Worm (Caenorhabditis elegans) whole organism, young adult: Measurements from ENCODE around the gene Y17G7B.12.

ENCODE experiments used
- dox-1 ChIP-seq: fragments of 200-800 bp; sonication (Bioruptor generic); IDR thresholded peaks from 2 replicates; pipeline ENCODE4 v1.3.6; 2022; ENCODE audit warnings: missing genetic modification reagents, missing genetic modification characterization, missing compliant biosample characterization
- tbx-9 ChIP-seq: sonication (generic microtip); optimal IDR thresholded peaks from 2 replicates; lab custom pipeline; 2016; ENCODE audit warnings: borderline replicate concordance, missing genetic modification characterization, inconsistent platforms, missing compliant biosample characterization
- unc-130 ChIP-seq: sonication (generic microtip); optimal IDR thresholded peaks from 2 replicates; lab custom pipeline; 2016; ENCODE audit warnings: missing genetic modification reagents, missing genetic modification characterization, missing compliant biosample characterization

- TF ChIP-seq unc-130 (peak; percentile 44), dox-1 (no peak), tbx-9 (no peak)
These were observed 43.6 kb upstream of the Y17G7B.12 start for ce11 chrII:11980110-11980509.
